Worm (Caenorhabditis elegans): ENCODE measurements around the gene gst-12.

ce11 chrII:13664416-13664815, 46.6 kb upstream of the gst-12 start:
- TF ChIP-seq sea-2 (GFP tag; IDR thresholded peaks at IDR 0.05) (no peak), dox-1 (GFP tag; IDR thresholded peaks at IDR 0.05) (no peak), ama-1 (optimal IDR thresholded peaks at IDR 0.05) (no peak), ama-1 (GFP tag; optimal IDR thresholded peaks at IDR 0.05) (no peak), ztf-3 (GFP tag; optimal IDR thresholded peaks at IDR 0.05) (no peak), snpc-4 (GFP tag; optimal IDR thresholded peaks at IDR 0.05) (no peak), snpc-4 (tag; optimal IDR thresholded peaks at IDR 0.05) (no peak), F33H1.4 (GFP tag; IDR thresholded peaks at IDR 0.05) (no peak), Y53G8AR.9 (GFP tag; conservative IDR thresholded peaks at IDR 0.05) (no peak), bed-1 (GFP tag; IDR thresholded peaks at IDR 0.05) (no peak), efl-1 (GFP tag; optimal IDR thresholded peaks at IDR 0.05) (no peak), ceh-91 (GFP tag; IDR thresholded peaks at IDR 0.05) (no peak), C17E4.6 (GFP tag; IDR thresholded peaks at IDR 0.05) (no peak), unc-62 (GFP tag; optimal IDR thresholded peaks at IDR 0.05) (no peak), nhr-179 (tag; optimal IDR thresholded peaks at IDR 0.05) (no peak)
